Worm (Caenorhabditis elegans) whole organism, midembryonic: ENCODE measurements around the gene clic-1.

Experiments used
- T22C8.4 ChIP-seq: fragments of 200-800 bp; sonication (Bioruptor generic); IDR thresholded peaks from 2 replicates; pipeline ENCODE4 v1.3.6; 2022; ENCODE audit warnings: missing genetic modification characterization, missing compliant biosample characterization
- cog-1 ChIP-seq: sonication (generic microtip); optimal IDR thresholded peaks from 2 replicates; lab custom pipeline; 2016; ENCODE audit warnings: missing genetic modification characterization, missing compliant biosample characterization
- flt-1 ChIP-seq: fragments of 200-800 bp; sonication (Bioruptor generic); IDR thresholded peaks from 2 replicates; pipeline ENCODE4 v1.3.6; 2022; ENCODE audit warnings: missing genetic modification characterization, missing compliant biosample characterization
- klf-2 ChIP-seq: fragments of 200-800 bp; sonication (Bioruptor generic); conservative IDR thresholded peaks from 2 replicates; pipeline ENCODE4 v1.3.6; 2022; ENCODE audit warnings: missing genetic modification reagents, missing genetic modification characterization, missing compliant biosample characterization
- med-1 ChIP-seq: sonication (generic microtip); optimal IDR thresholded peaks from 2 replicates; lab custom pipeline; 2017; ENCODE audit warnings: missing genetic modification characterization, mild to moderate bottlenecking, missing compliant biosample characterization, antibody characterized with exemption, missing genetic modification reagents; ENCODE audit not compliant: insufficient read depth
- ref-1 ChIP-seq: fragments of 200-800 bp; sonication (Bioruptor generic); conservative IDR thresholded peaks from 2 replicates; pipeline ENCODE4 v1.3.6; 2022; ENCODE audit warnings: missing genetic modification reagents, missing genetic modification characterization, missing compliant biosample characterization
- tab-1 ChIP-seq: fragments of 200-800 bp; sonication (Bioruptor generic); IDR thresholded peaks from 2 replicates; pipeline ENCODE4 v1.3.6; 2022; ENCODE audit warnings: missing genetic modification characterization, missing compliant biosample characterization
- ztf-23 ChIP-seq: fragments of 200-800 bp; sonication (Bioruptor generic); IDR thresholded peaks from 2 replicates; pipeline ENCODE4 v1.3.6; 2022; ENCODE audit warnings: missing genetic modification reagents, missing genetic modification characterization, missing compliant biosample characterization
- ztf-29 ChIP-seq: fragments of 200-800 bp; sonication (Bioruptor generic); IDR thresholded peaks from 2 replicates; pipeline ENCODE4 v1.3.6; 2022; ENCODE audit warnings: missing genetic modification reagents, missing genetic modification characterization, missing compliant biosample characterization

Gene clic-1

DNA sequence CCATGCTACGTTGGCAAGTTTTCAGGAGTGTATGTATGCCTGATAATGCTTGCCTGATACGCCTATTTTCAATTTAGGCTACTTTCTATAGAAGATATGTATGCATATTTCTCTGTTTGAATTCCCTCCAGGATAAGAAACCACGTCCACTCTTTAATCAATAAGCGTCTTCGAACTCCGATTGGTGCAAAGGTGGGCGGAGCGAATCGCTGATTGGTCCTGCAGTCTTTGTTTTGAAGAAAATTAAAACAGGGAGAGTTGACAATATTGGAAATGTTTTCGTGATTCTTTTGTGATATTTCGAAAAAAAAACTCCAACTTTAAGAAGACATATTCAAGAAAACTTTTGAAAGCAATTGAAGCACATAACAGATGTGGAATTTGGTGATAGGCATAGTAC is 27.2 kb upstream of the clic-1 start:
- TF ChIP-seq ztf-23 (GFP tag; lab: Robert Waterston, UW) (no peak), T22C8.4 (no peak), ztf-29 (GFP tag; lab: Robert Waterston, UW) (no peak), cog-1 (tag; lab: Kevin White, UChicago) (no peak), klf-2 (GFP tag; lab: Robert Waterston, UW) (no peak), tab-1 (GFP tag; lab: Robert Waterston, UW) (no peak), med-1 (GFP tag; lab: Kevin White, UChicago) (no peak), flt-1 (GFP tag; lab: Robert Waterston, UW) (no peak), ref-1 (GFP tag; lab: Robert Waterston, UW) (no peak)

DNA sequence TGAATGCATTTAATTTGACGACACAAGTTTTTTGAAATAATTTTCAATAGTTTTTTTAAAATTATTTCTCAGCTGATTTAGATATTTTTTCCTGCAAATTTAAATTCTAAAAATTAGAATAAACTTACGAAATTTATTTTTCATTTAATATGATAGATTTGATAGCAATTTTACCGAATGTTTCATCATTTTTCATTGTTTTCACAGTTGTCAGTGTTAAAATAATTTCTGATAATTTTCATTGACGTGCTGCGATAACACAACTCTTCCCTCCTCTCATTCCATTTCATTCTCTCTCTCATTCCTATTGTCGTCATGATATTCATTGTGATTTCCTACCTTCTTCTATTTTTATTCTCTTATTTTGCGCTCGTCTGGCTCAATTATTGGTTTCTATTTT is 25.5 kb upstream of the clic-1 start, which contains the start of gene hint-3:
Gene hint-3, plus strand, starts transcription at position 301 of the 400 bp plus-strand sequence.
- TF ChIP-seq T22C8.4 (no peak), ref-1 (GFP tag; lab: Robert Waterston, UW) (no peak), med-1 (GFP tag; lab: Kevin White, UChicago) (no peak), tab-1 (GFP tag; lab: Robert Waterston, UW) (no peak), cog-1 (tag; lab: Kevin White, UChicago) (no peak), ztf-29 (GFP tag; lab: Robert Waterston, UW) (no peak)

DNA sequence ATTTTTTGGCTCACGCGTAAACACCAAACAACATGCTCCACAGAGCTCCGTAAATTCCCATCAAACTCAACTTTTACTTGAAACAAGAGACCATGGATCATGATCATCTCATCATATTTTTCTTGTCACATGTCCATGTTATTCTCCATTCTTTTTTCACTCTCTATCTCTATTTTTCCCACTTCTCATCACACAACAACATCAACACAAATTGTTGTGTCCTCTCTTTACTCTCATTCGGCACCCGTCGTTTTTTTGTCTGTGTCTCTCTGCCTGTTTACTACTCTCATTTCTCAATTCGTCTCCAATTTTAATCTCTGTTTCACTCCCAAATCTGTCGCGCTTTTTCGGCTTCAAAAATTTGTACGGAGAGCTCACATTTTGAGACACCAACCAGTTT is 24.6 kb upstream of the clic-1 start:
- TF ChIP-seq T22C8.4: no peak
- TF ChIP-seq med-1 (GFP tag; lab: Kevin White, UChicago): no peak
- no peak for TF ChIP-seq flt-1 (GFP tag; lab: Robert Waterston, UW)
- no peak for TF ChIP-seq klf-2 (GFP tag; lab: Robert Waterston, UW)
- no peak for TF ChIP-seq ref-1 (GFP tag; lab: Robert Waterston, UW)
- TF ChIP-seq ztf-29 (GFP tag; lab: Robert Waterston, UW): no peak
- no peak for TF ChIP-seq tab-1 (GFP tag; lab: Robert Waterston, UW)
- no peak for TF ChIP-seq ztf-23 (GFP tag; lab: Robert Waterston, UW)

DNA sequence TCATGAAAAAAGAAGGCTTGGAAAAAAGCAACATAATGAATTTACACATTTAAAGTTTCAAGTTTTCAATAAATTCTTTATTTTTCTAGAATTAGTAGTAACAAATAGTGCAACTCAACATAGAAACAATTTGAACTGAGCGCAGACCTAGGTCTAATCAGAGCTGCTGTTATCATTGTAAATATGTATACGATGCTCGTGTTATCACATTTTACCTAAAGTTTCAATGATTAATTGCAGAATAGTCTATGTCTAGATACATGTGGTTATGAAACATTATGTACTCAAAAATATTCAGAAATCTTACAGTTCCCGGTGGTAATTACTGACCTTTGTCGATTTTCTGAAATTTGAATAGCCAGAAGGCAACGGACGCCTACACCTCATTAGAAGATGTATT is 21.3 kb upstream of the clic-1 start:
- TF ChIP-seq klf-2 (GFP tag; lab: Robert Waterston, UW) (no peak), ref-1 (GFP tag; lab: Robert Waterston, UW) (no peak), tab-1 (GFP tag; lab: Robert Waterston, UW) (no peak), T22C8.4 (no peak), flt-1 (GFP tag; lab: Robert Waterston, UW) (no peak), cog-1 (tag; lab: Kevin White, UChicago) (no peak), med-1 (GFP tag; lab: Kevin White, UChicago) (no peak)

DNA sequence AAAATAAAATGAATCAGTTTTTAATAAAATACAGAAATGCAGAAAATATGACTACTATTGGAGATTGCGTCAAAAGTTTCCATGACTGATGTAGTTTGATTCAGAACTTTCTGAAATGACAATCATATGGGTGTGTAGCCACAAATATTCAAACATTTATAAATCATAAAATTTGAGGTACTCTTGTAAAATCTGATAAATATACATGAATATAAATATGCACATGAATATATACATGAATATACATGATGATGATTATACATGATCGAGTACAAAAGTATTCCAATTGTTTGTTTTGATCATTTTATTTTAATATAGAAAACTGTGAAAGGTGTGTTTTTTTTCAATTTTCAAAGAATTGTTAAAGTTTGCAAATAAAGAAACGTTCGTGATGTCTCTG is 19.8 kb upstream of the clic-1 start, which contains the start of gene T05B11.4:
Gene T05B11.4, minus strand, starts transcription at position 101 of the 400 bp plus-strand sequence.
- no peak for TF ChIP-seq T22C8.4
- TF ChIP-seq ztf-23 (GFP tag; lab: Robert Waterston, UW): no peak
- no peak for TF ChIP-seq tab-1 (GFP tag; lab: Robert Waterston, UW)
- no peak for TF ChIP-seq flt-1 (GFP tag; lab: Robert Waterston, UW)
- no peak for TF ChIP-seq klf-2 (GFP tag; lab: Robert Waterston, UW)

DNA sequence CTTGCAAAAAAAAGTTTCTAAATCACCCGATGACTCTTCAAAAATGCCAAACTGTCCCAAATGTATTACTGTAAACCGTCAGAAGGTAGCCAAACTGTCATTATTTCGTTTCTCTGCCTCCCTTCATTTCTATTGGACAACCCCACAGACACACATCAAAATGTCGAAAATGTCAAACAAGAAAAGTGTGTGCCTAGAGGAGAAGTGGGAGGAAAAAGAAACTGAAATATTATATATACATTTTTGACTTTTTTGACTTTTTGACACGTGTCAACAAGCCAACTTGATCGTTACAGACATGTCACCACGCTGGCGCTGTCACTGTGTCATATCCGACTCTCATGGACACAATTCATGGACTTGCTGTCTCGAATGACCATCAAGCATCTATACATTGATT is 15.0 kb upstream of the clic-1 start:
- TF ChIP-seq tab-1 (GFP tag; lab: Robert Waterston, UW) (no peak), T22C8.4 (no peak), ztf-29 (GFP tag; lab: Robert Waterston, UW) (no peak), cog-1 (tag; lab: Kevin White, UChicago) (no peak), klf-2 (GFP tag; lab: Robert Waterston, UW) (no peak), flt-1 (GFP tag; lab: Robert Waterston, UW) (no peak), med-1 (GFP tag; lab: Kevin White, UChicago) (no peak), ztf-23 (GFP tag; lab: Robert Waterston, UW) (no peak), ref-1 (GFP tag; lab: Robert Waterston, UW) (no peak)

DNA sequence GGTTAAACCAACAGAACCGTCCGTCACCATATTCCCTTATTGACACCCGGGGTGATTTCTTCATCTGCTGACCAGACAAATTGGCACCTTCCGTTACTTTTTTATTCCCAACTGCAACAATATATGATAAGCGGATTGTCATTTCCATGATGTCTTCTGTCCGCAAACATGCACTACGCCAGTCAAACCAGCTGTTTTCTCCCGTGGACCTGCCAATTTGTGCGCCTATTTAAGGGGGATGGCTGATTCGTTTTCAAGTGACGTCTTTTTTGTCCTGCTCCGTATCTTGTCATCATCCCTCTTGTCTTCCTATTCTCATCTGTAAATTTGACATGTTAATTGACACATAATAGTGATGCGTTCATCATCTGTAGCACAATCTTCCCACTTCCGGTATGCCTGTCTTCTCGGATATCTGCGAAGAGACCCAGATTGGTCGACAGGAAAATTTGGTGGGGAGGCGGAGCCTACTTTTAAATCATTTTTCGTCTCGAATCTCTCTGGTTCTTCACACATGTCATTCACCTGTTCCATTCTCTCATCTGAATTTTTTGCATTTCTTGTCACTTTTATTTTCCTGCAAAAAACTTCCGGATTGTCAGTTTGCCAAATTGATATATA is 13.4 kb upstream of the clic-1 start:
- TF ChIP-seq T22C8.4 (no peak), klf-2 (GFP tag; lab: Robert Waterston, UW) (no peak), ztf-29 (GFP tag; lab: Robert Waterston, UW) (no peak), med-1 (GFP tag; lab: Kevin White, UChicago) (no peak), ztf-23 (GFP tag; lab: Robert Waterston, UW) (no peak), flt-1 (GFP tag; lab: Robert Waterston, UW) (peak; percentile 31; the same call in 1 of the 2 replicates), cog-1 (tag; lab: Kevin White, UChicago) (no peak), ref-1 (GFP tag; lab: Robert Waterston, UW) (no peak), tab-1 (GFP tag; lab: Robert Waterston, UW) (no peak)

DNA sequence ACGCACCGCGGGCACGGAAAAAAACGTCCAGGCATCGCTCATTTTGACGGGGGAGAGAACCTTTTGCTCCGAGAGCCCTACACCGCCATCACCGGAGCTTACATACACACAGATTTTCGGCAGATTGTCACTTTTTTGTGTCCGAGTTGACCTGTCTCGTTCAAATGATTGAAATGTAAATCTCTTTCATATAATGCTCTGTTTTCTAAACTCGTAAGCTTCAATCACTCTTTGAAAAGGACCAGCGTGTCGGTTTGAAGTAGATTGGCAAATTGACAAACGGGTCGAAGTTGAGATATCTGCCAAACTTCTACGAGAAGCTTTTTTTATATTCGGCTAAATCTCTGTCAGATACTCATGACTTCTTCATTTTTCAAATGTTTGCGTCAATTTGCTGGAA is 12.4 kb upstream of the clic-1 start:
- TF ChIP-seq tab-1 (GFP tag; lab: Robert Waterston, UW) (no peak), ztf-23 (GFP tag; lab: Robert Waterston, UW) (no peak), ref-1 (GFP tag; lab: Robert Waterston, UW) (no peak), ztf-29 (GFP tag; lab: Robert Waterston, UW) (no peak)

DNA sequence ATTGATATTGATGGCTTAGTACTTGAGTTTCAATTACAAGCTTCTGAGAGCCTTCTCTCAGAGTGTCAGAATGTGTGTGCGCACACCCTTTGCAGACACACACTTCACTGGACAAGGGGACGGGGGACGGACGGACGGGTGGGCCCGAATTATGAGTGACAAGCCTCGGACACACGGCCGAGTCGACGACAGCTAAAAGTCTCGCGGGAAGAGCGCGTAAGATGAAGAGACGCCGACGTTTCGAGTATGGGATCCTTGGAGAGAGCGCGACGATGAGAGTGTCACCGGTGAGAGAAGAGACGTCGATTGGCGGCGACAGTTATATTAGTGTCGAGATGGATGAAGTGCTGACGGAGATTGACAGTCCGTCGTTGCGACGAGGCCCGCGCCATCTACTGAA is 11.2 kb upstream of the clic-1 start:
- TF ChIP-seq ref-1 (GFP tag; lab: Robert Waterston, UW): no peak
- TF ChIP-seq cog-1 (tag; lab: Kevin White, UChicago): peak; percentile 51
- no peak for TF ChIP-seq T22C8.4
- no peak for TF ChIP-seq med-1 (GFP tag; lab: Kevin White, UChicago)
- TF ChIP-seq flt-1 (GFP tag; lab: Robert Waterston, UW): 0 out of 2 replicates have a peak, but pooled peaks have one; percentile 14
- TF ChIP-seq ztf-23 (GFP tag; lab: Robert Waterston, UW): no peak
- TF ChIP-seq tab-1 (GFP tag; lab: Robert Waterston, UW): no peak
- TF ChIP-seq ztf-29 (GFP tag; lab: Robert Waterston, UW): peak; percentile 28; the same call in 1 of the 2 replicates
- no peak for TF ChIP-seq klf-2 (GFP tag; lab: Robert Waterston, UW)
